Fruit fly (Drosophila melanogaster) whole organism, embryonic: ENCODE results near the gene Tsf1.

Experiments
- Antp ChIP-seq: fragments of 200-800 bp; sonication (Bioruptor generic); optimal IDR thresholded peaks from 3 replicates; lab custom pipeline; 2016; ENCODE audit warnings: missing biosample characterization, missing genetic modification characterization
- Blimp-1 ChIP-seq: fragments of 200-800 bp; sonication (Bioruptor generic); optimal IDR thresholded peaks from 3 replicates; lab custom pipeline; 2018; ENCODE audit warnings: missing biosample characterization, missing genetic modification characterization, mild to moderate bottlenecking, moderate library complexity, missing genetic modification reagents
- CG11093 ChIP-seq: fragments of 200-800 bp; sonication (Bioruptor generic); IDR thresholded peaks from 3 replicates; pipeline ENCODE4 v1.3.6; 2022; ENCODE audit warnings: missing biosample characterization, missing genetic modification characterization
- CG11560 ChIP-seq: fragments of 200-800 bp; sonication (Bioruptor generic); IDR thresholded peaks from 3 replicates; pipeline ENCODE4 v1.3.6; 2022; ENCODE audit warnings: missing biosample characterization, missing genetic modification characterization
- CG11723 ChIP-seq: fragments of 200-800 bp; sonication (Bioruptor generic); optimal IDR thresholded peaks from 2 replicates; lab custom pipeline; 2017; ENCODE audit warnings: missing biosample characterization, mild to moderate bottlenecking, missing genetic modification characterization
- CG17186 ChIP-seq: fragments of 200-800 bp; sonication (Bioruptor generic); optimal IDR thresholded peaks from 3 replicates; lab custom pipeline; 2017; ENCODE audit warnings: missing biosample characterization, missing genetic modification reagents, missing genetic modification characterization
- CG17912 ChIP-seq: fragments of 200-800 bp; sonication (Bioruptor generic); optimal IDR thresholded peaks from 2 replicates; lab custom pipeline; 2018; ENCODE audit warnings: missing biosample characterization, mild to moderate bottlenecking, missing genetic modification characterization
- CG1792 ChIP-seq: fragments of 200-800 bp; sonication (Bioruptor generic); optimal IDR thresholded peaks from 2 replicates; lab custom pipeline; 2016; ENCODE audit warnings: missing biosample characterization, missing genetic modification characterization
- CG31224 ChIP-seq: fragments of 200-800 bp; sonication (Bioruptor generic); IDR thresholded peaks from 2 replicates; pipeline ENCODE4 v1.3.6; 2022; ENCODE audit warnings: missing biosample characterization, missing genetic modification characterization
- CG32532 ChIP-seq: fragments of 200-800 bp; sonication (Bioruptor generic); IDR thresholded peaks from 2 replicates; pipeline ENCODE4 v1.3.6; 2022; ENCODE audit warnings: missing biosample characterization, missing genetic modification characterization
- CG3281 ChIP-seq: fragments of 200-800 bp; sonication (Bioruptor generic); optimal IDR thresholded peaks from 3 replicates; lab custom pipeline; 2017; ENCODE audit warnings: missing biosample characterization, mild to moderate bottlenecking, missing genetic modification characterization
- CG4617 ChIP-seq: fragments of 200-800 bp; sonication (Bioruptor generic); optimal IDR thresholded peaks from 3 replicates; lab custom pipeline; 2016; ENCODE audit warnings: missing biosample characterization, missing genetic modification characterization, borderline replicate concordance
- CG6272 ChIP-seq: fragments of 200-800 bp; sonication (Bioruptor generic); IDR thresholded peaks from 2 replicates; pipeline ENCODE4 v1.3.6; 2022; ENCODE audit warnings: missing biosample characterization, missing genetic modification characterization
- CG6813 ChIP-seq: fragments of 200-800 bp; sonication (Bioruptor generic); optimal IDR thresholded peaks from 2 replicates; lab custom pipeline; 2017; ENCODE audit warnings: missing biosample characterization, missing genetic modification characterization, mild to moderate bottlenecking, moderate library complexity, missing genetic modification reagents
- CG8765 ChIP-seq: fragments of 200-800 bp; sonication (Bioruptor generic); IDR thresholded peaks from 2 replicates; pipeline ENCODE4 v1.3.6; 2022; ENCODE audit warnings: missing biosample characterization, missing genetic modification characterization
- Dad ChIP-seq: fragments of 200-800 bp; sonication (Bioruptor generic); optimal IDR thresholded peaks from 3 replicates; lab custom pipeline; 2016; ENCODE audit warnings: missing biosample characterization, missing genetic modification characterization
- Dip3 ChIP-seq: fragments of 200-800 bp; sonication (Bioruptor generic); optimal IDR thresholded peaks from 3 replicates; lab custom pipeline; 2016; ENCODE audit warnings: missing biosample characterization, missing genetic modification characterization
- Drgx ChIP-seq: fragments of 200-800 bp; sonication (Bioruptor generic); IDR thresholded peaks from 2 replicates; pipeline ENCODE4 v1.3.6; 2022; ENCODE audit warnings: missing biosample characterization, missing genetic modification characterization
- HLH54F ChIP-seq: fragments of 200-800 bp; sonication (Bioruptor generic); optimal IDR thresholded peaks from 3 replicates; lab custom pipeline; 2016; ENCODE audit warnings: missing biosample characterization, missing genetic modification characterization
- MESR4 ChIP-seq: fragments of 200-800 bp; sonication (Bioruptor generic); optimal IDR thresholded peaks from 2 replicates; lab custom pipeline; 2018; ENCODE audit warnings: missing biosample characterization, mild to moderate bottlenecking, missing genetic modification characterization, moderate library complexity
- Mes4 ChIP-seq: fragments of 200-800 bp; sonication (Bioruptor generic); optimal IDR thresholded peaks from 2 replicates; lab custom pipeline; 2016; ENCODE audit warnings: missing biosample characterization, missing genetic modification characterization
- NC2α ChIP-seq: fragments of 200-800 bp; sonication (Bioruptor generic); optimal IDR thresholded peaks from 2 replicates; lab custom pipeline; 2016; ENCODE audit warnings: missing biosample characterization, missing genetic modification characterization
- NC2β ChIP-seq: fragments of 200-800 bp; sonication (Bioruptor generic); optimal IDR thresholded peaks from 2 replicates; lab custom pipeline; 2016; ENCODE audit warnings: missing biosample characterization, missing genetic modification characterization
- Opbp ChIP-seq: fragments of 200-800 bp; sonication (Bioruptor generic); IDR thresholded peaks from 3 replicates; pipeline ENCODE4 v1.3.6; 2022; ENCODE audit warnings: missing biosample characterization, missing genetic modification characterization; ENCODE audit not compliant: partially characterized antibody
- Sox100B ChIP-seq: fragments of 200-800 bp; sonication (Bioruptor generic); optimal IDR thresholded peaks from 3 replicates; lab custom pipeline; 2018; ENCODE audit warnings: missing biosample characterization, mild to moderate bottlenecking, missing genetic modification characterization
- Spps ChIP-seq: fragments of 200-800 bp; sonication (Bioruptor generic); optimal IDR thresholded peaks from 2 replicates; lab custom pipeline; 2018; ENCODE audit warnings: missing biosample characterization, mild to moderate bottlenecking, missing genetic modification characterization
- abd-A ChIP-seq: fragments of 200-800 bp; sonication (Bioruptor generic); optimal IDR thresholded peaks from 3 replicates; lab custom pipeline; 2019; ENCODE audit warnings: missing biosample characterization, mild to moderate bottlenecking, missing genetic modification characterization, moderate library complexity
- btn ChIP-seq: fragments of 200-800 bp; sonication (Bioruptor generic); optimal IDR thresholded peaks from 2 replicates; lab custom pipeline; 2016; ENCODE audit warnings: missing biosample characterization, missing genetic modification characterization
- croc ChIP-seq: fragments of 200-800 bp; sonication (Bioruptor generic); conservative IDR thresholded peaks from 3 replicates; pipeline ENCODE4 v1.3.6; 2022; ENCODE audit warnings: missing biosample characterization, missing genetic modification characterization
- da ChIP-seq: fragments of 200-800 bp; sonication (Bioruptor generic); optimal IDR thresholded peaks from 2 replicates; lab custom pipeline; 2016; ENCODE audit warnings: missing biosample characterization, missing genetic modification characterization
- dmrt11E ChIP-seq: fragments of 200-800 bp; sonication (Bioruptor generic); optimal IDR thresholded peaks from 3 replicates; lab custom pipeline; 2018; ENCODE audit warnings: missing biosample characterization, mild to moderate bottlenecking, missing genetic modification characterization, moderate library complexity
- exex ChIP-seq: fragments of 200-800 bp; sonication (Bioruptor generic); optimal IDR thresholded peaks from 4 replicates; lab custom pipeline; 2018; ENCODE audit warnings: missing biosample characterization, mild to moderate bottlenecking, missing genetic modification characterization, moderate library complexity
- jumu ChIP-seq: fragments of 200-800 bp; sonication (Bioruptor generic); optimal IDR thresholded peaks from 3 replicates; lab custom pipeline; 2016; ENCODE audit warnings: missing biosample characterization, missing genetic modification characterization
- ken ChIP-seq: fragments of 200-800 bp; sonication (Bioruptor generic); IDR thresholded peaks from 3 replicates; pipeline ENCODE4 v1.3.6; 2022; ENCODE audit warnings: missing biosample characterization, missing genetic modification characterization
- lab ChIP-seq: fragments of 200-800 bp; sonication (Bioruptor generic); optimal IDR thresholded peaks from 3 replicates; lab custom pipeline; 2017; ENCODE audit warnings: missing biosample characterization, missing genetic modification characterization, mild to moderate bottlenecking, moderate library complexity, missing genetic modification reagents
- lilli ChIP-seq: fragments of 200-800 bp; sonication (Bioruptor generic); optimal IDR thresholded peaks from 3 replicates; lab custom pipeline; 2016; ENCODE audit warnings: missing biosample characterization, missing genetic modification characterization
- mld ChIP-seq: fragments of 200-800 bp; sonication (Bioruptor generic); IDR thresholded peaks from 3 replicates; pipeline ENCODE4 v1.3.6; 2022; ENCODE audit warnings: missing biosample characterization, missing genetic modification characterization; ENCODE audit not compliant: partially characterized antibody
- pb ChIP-seq: fragments of 200-800 bp; sonication (Bioruptor generic); optimal IDR thresholded peaks from 3 replicates; lab custom pipeline; 2016; ENCODE audit warnings: missing biosample characterization, missing genetic modification characterization
- pum ChIP-seq: fragments of 200-800 bp; sonication (Bioruptor generic); optimal IDR thresholded peaks from 2 replicates; lab custom pipeline; 2016; ENCODE audit warnings: missing biosample characterization, missing genetic modification characterization
- ro ChIP-seq: fragments of 200-800 bp; sonication (Bioruptor generic); IDR thresholded peaks from 2 replicates; pipeline ENCODE4 v1.3.6; 2022; ENCODE audit warnings: missing biosample characterization, missing genetic modification characterization
- run ChIP-seq: fragments of 200-800 bp; sonication (Bioruptor generic); optimal IDR thresholded peaks from 3 replicates; lab custom pipeline; 2018; ENCODE audit warnings: missing biosample characterization, mild to moderate bottlenecking, missing genetic modification characterization
- sens-2 ChIP-seq: fragments of 200-800 bp; sonication (Bioruptor generic); IDR thresholded peaks from 2 replicates; pipeline ENCODE4 v1.3.6; 2022; ENCODE audit warnings: missing biosample characterization, missing genetic modification characterization
- seq ChIP-seq: fragments of 200-800 bp; sonication (Bioruptor generic); IDR thresholded peaks from 2 replicates; pipeline ENCODE4 v1.3.6; 2022; ENCODE audit warnings: missing biosample characterization, missing genetic modification characterization
- sima ChIP-seq: fragments of 200-800 bp; sonication (Bioruptor generic); optimal IDR thresholded peaks from 2 replicates; lab custom pipeline; 2016; ENCODE audit warnings: missing biosample characterization, missing genetic modification characterization
- slp2 ChIP-seq: fragments of 200-800 bp; sonication (Bioruptor generic); optimal IDR thresholded peaks from 2 replicates; lab custom pipeline; 2016; ENCODE audit warnings: missing biosample characterization, missing genetic modification characterization
- so ChIP-seq: fragments of 200-800 bp; sonication (Bioruptor generic); IDR thresholded peaks from 3 replicates; pipeline ENCODE4 v1.3.6; 2022; ENCODE audit warnings: missing biosample characterization, missing genetic modification characterization
- sqz ChIP-seq: fragments of 200-800 bp; sonication (Bioruptor generic); optimal IDR thresholded peaks from 3 replicates; lab custom pipeline; 2018; ENCODE audit warnings: missing biosample characterization, mild to moderate bottlenecking, missing genetic modification characterization
- tna ChIP-seq: fragments of 200-800 bp; sonication (Bioruptor generic); IDR thresholded peaks from 2 replicates; pipeline ENCODE4 v1.3.6; 2022; ENCODE audit warnings: missing biosample characterization, missing genetic modification characterization; ENCODE audit not compliant: partially characterized antibody
- wdn ChIP-seq: fragments of 200-800 bp; sonication (Bioruptor generic); IDR thresholded peaks from 2 replicates; pipeline ENCODE4 v1.3.6; 2022; ENCODE audit warnings: missing biosample characterization, missing genetic modification characterization
- yki ChIP-seq: fragments of >200 bp; optimal IDR thresholded peaks from 3 replicates; lab custom pipeline; 2018

Gene Tsf1

DNA sequence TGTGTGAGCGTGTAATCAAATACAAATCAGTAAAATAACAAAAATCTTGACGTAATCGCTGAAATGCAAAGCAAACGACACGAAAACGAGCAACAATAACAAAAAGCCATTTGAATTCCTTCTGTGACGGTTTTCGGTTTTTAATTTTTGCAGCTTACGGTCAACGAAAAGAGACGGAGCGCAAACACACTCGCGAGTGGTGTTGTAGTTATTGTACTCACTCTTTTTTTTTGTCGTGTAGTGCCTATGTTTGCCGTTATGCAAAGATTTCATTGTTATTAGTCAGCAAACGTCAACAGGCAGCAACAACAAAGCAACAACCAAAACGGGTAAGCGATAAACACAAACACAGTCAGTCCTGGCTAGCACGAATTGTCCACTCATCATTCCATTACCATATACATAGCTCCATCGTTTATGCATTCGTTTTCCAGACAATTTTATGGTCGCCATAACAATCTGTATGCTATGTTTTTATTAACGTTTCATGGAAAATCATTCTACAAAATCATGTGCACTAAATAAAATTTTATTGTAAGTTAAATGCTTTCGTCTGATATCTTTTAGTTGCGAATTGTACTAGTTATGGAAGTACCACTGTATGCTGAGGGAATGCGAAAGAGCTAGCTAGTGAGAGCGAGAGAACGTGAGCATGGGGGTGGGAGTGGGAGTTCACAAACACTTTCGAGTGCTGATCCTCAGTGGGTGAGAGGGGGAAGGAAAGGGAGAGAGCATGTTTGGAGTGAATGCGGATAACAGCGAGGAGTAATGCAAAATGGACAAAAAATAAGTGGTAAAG is 19.8 kb upstream of the Tsf1 start (continued):
- TF ChIP-seq Dip3, result peak; percentile 73
- TF ChIP-seq lilli (GFP tag; lab: Kevin White, UChicago), result peak; percentile 68
- TF ChIP-seq CG31224, result peak; percentile 71
- TF ChIP-seq CG6272, result peak; percentile 39; the same call in 1 of the 2 replicates
- peak; percentile 67 for TF ChIP-seq HLH54F (GFP tag; lab: Kevin White, UChicago)
- peak; percentile 79 for TF ChIP-seq CG3281 (GFP tag; lab: Kevin White, UChicago)
- TF ChIP-seq Dad (GFP tag; lab: Kevin White, UChicago), result peak; percentile 76
- TF ChIP-seq jumu, result peak; percentile 70
- no peak for TF ChIP-seq MESR4 (GFP tag; lab: Kevin White, UChicago)
- TF ChIP-seq Blimp-1 (GFP tag; lab: Kevin White, UChicago), result peak; percentile 55
- peak; percentile 0 for TF ChIP-seq Spps (tag; lab: Kevin White, UChicago)
- no peak for TF ChIP-seq CG4617
- no peak for TF ChIP-seq yki (lab: Kevin White, UChicago)
- TF ChIP-seq CG1792 (GFP tag; lab: Kevin White, UChicago), result no peak
- TF ChIP-seq run (tag; lab: Kevin White, UChicago), result peak; percentile 52
- TF ChIP-seq Opbp (GFP tag; lab: Robert Waterston, UW), result no peak
- peak; percentile 23 for TF ChIP-seq NC2α
- peak; percentile 89 for TF ChIP-seq lab (GFP tag; lab: Kevin White, UChicago)
- peak; percentile 45 for TF ChIP-seq pum (GFP tag; lab: Kevin White, UChicago)
- TF ChIP-seq sqz (GFP tag; lab: Kevin White, UChicago), result no peak
- peak; percentile 61 for TF ChIP-seq Sox100B (GFP tag; lab: Kevin White, UChicago)
- peak; percentile 74 for TF ChIP-seq Drgx
- TF ChIP-seq da (GFP tag; lab: Kevin White, UChicago), result no peak
- peak; percentile 53 for TF ChIP-seq CG6813 (GFP tag; lab: Kevin White, UChicago)
- no peak; the same call in 1 of the 2 replicates for TF ChIP-seq CG8765
- TF ChIP-seq CG32532, result peak; percentile 85
- peak; percentile 39 for TF ChIP-seq CG17912 (GFP tag; lab: Kevin White, UChicago)
- no peak for TF ChIP-seq tna (GFP tag; lab: Robert Waterston, UW)
- TF ChIP-seq croc (GFP tag; lab: Robert Waterston, UW), result peak; percentile 39; the same call in 1 of the 3 replicates
- TF ChIP-seq sima (GFP tag; lab: Kevin White, UChicago), result no peak
- no peak; the same call in 1 of the 2 replicates for TF ChIP-seq wdn (GFP tag; lab: Robert Waterston, UW)
- TF ChIP-seq sens-2, result no peak
- TF ChIP-seq mld (GFP tag; lab: Robert Waterston, UW), result no peak
- peak; percentile 12 for TF ChIP-seq CG11723 (GFP tag; lab: Kevin White, UChicago)
- TF ChIP-seq Mes4 (GFP tag; lab: Kevin White, UChicago), result no peak
- peak; percentile 50 for TF ChIP-seq Antp (GFP tag; lab: Kevin White, UChicago)
- TF ChIP-seq ken, result no peak
- TF ChIP-seq CG11093, result peak; percentile 75; the same call in 2 of the 3 replicates
- peak; percentile 85 for TF ChIP-seq pb (GFP tag; lab: Kevin White, UChicago)
- TF ChIP-seq CG17186 (GFP tag; lab: Kevin White, UChicago), result no peak
- peak; percentile 71; the same call in 2 of the 3 replicates for TF ChIP-seq CG11560 (tag; lab: Robert Waterston, UW)
- TF ChIP-seq slp2 (GFP tag; lab: Kevin White, UChicago), result peak; percentile 16
- no peak for TF ChIP-seq ro
- peak; percentile 28 for TF ChIP-seq NC2β
- no peak for TF ChIP-seq btn (GFP tag; lab: Kevin White, UChicago)
- no peak for TF ChIP-seq dmrt11E
- peak; percentile 28 for TF ChIP-seq abd-A (tag; lab: Kevin White, UChicago)
- TF ChIP-seq so (GFP tag; lab: Robert Waterston, UW), result peak; percentile 82; the same call in 2 of the 3 replicates
- peak; percentile 44 for TF ChIP-seq exex (tag; lab: Kevin White, UChicago)
- TF ChIP-seq seq (GFP tag; lab: Robert Waterston, UW), result peak; percentile 81
